Fruit fly (Drosophila melanogaster) whole organism, embryonic: ENCODE results near the gene Nf-YA.

Experiments used
- Aef1 ChIP-seq: fragments of 200-800 bp; sonication (Bioruptor generic); IDR thresholded peaks from 3 replicates; pipeline ENCODE4 v1.3.6; 2022; ENCODE audit warnings: missing biosample characterization, missing genetic modification characterization
- Asciz ChIP-seq: fragments of 200-800 bp; sonication (Bioruptor generic); optimal IDR thresholded peaks from 2 replicates; lab custom pipeline; 2017; ENCODE audit warnings: missing biosample characterization, mild to moderate bottlenecking, missing genetic modification characterization, missing genetic modification reagents
- CG10565 ChIP-seq: fragments of 200-800 bp; sonication (Bioruptor generic); optimal IDR thresholded peaks from 3 replicates; lab custom pipeline; 2016; ENCODE audit warnings: missing biosample characterization, mild to moderate bottlenecking, missing genetic modification characterization
- CG10959 ChIP-seq: fragments of 200-800 bp; sonication (Bioruptor generic); IDR thresholded peaks from 2 replicates; pipeline ENCODE4 v1.3.6; 2022; ENCODE audit warnings: missing biosample characterization, missing genetic modification characterization
- CG11093 ChIP-seq: fragments of 200-800 bp; sonication (Bioruptor generic); IDR thresholded peaks from 3 replicates; pipeline ENCODE4 v1.3.6; 2022; ENCODE audit warnings: missing biosample characterization, missing genetic modification characterization
- CG12071 ChIP-seq: fragments of 200-800 bp; sonication (Bioruptor generic); optimal IDR thresholded peaks from 3 replicates; lab custom pipeline; 2018; ENCODE audit warnings: missing biosample characterization, mild to moderate bottlenecking, missing genetic modification characterization
- CG12744 ChIP-seq: fragments of 200-800 bp; sonication (Bioruptor generic); optimal IDR thresholded peaks from 2 replicates; lab custom pipeline; 2016; ENCODE audit warnings: missing biosample characterization, missing genetic modification characterization
- CG13287 ChIP-seq: fragments of 200-800 bp; sonication (Bioruptor generic); IDR thresholded peaks from 2 replicates; pipeline ENCODE4 v1.3.6; 2022; ENCODE audit warnings: missing biosample characterization, missing genetic modification characterization; ENCODE audit not compliant: partially characterized antibody
- CG14050 ChIP-seq: fragments of 200-800 bp; sonication (Bioruptor generic); IDR thresholded peaks from 3 replicates; pipeline ENCODE4 v1.3.6; 2022; ENCODE audit warnings: missing biosample characterization, missing genetic modification characterization
- CG14667 ChIP-seq: fragments of 200-800 bp; sonication (Bioruptor generic); IDR thresholded peaks from 2 replicates; pipeline ENCODE4 v1.3.6; 2022; ENCODE audit warnings: missing biosample characterization, missing genetic modification characterization
- CG15479 ChIP-seq: fragments of 200-800 bp; sonication (Bioruptor generic); optimal IDR thresholded peaks from 3 replicates; lab custom pipeline; 2019; ENCODE audit warnings: missing biosample characterization, mild to moderate bottlenecking, missing genetic modification characterization, moderate library complexity
- CG1792 ChIP-seq: fragments of 200-800 bp; sonication (Bioruptor generic); optimal IDR thresholded peaks from 2 replicates; lab custom pipeline; 2016; ENCODE audit warnings: missing biosample characterization, missing genetic modification characterization
- CG30020 ChIP-seq: fragments of 200-800 bp; optimal IDR thresholded peaks from 2 replicates; lab custom pipeline; 2019; ENCODE audit warnings: missing biosample characterization, mild to moderate bottlenecking, missing genetic modification characterization, moderate library complexity
- CG33557 ChIP-seq: fragments of 200-800 bp; sonication (Bioruptor generic); optimal IDR thresholded peaks from 2 replicates; lab custom pipeline; 2019; ENCODE audit warnings: missing biosample characterization, mild to moderate bottlenecking, missing genetic modification characterization, moderate library complexity
- CG34376 ChIP-seq: fragments of 200-800 bp; sonication (Bioruptor generic); optimal IDR thresholded peaks from 2 replicates; lab custom pipeline; 2018; ENCODE audit warnings: missing biosample characterization, mild to moderate bottlenecking, missing genetic modification characterization
- CG4617 ChIP-seq: fragments of 200-800 bp; sonication (Bioruptor generic); optimal IDR thresholded peaks from 3 replicates; lab custom pipeline; 2016; ENCODE audit warnings: missing biosample characterization, missing genetic modification characterization, borderline replicate concordance
- CG4707 ChIP-seq: fragments of 200-800 bp; sonication (Bioruptor generic); optimal IDR thresholded peaks from 2 replicates; lab custom pipeline; 2018; ENCODE audit warnings: missing biosample characterization, mild to moderate bottlenecking, missing genetic modification characterization, moderate library complexity
- CG4730 ChIP-seq: fragments of 200-800 bp; sonication (Bioruptor generic); IDR thresholded peaks from 2 replicates; pipeline ENCODE4 v1.3.6; 2022; ENCODE audit warnings: missing biosample characterization, missing genetic modification characterization
- CG5180 ChIP-seq: fragments of 200-800 bp; sonication (Bioruptor generic); optimal IDR thresholded peaks from 3 replicates; lab custom pipeline; 2017; ENCODE audit warnings: missing biosample characterization, missing genetic modification characterization, mild to moderate bottlenecking, moderate library complexity, missing genetic modification reagents
- CG6689 ChIP-seq: fragments of 200-800 bp; sonication (Bioruptor generic); IDR thresholded peaks from 2 replicates; pipeline ENCODE4 v1.3.6; 2022; ENCODE audit warnings: missing biosample characterization, missing genetic modification characterization
- CG7745 ChIP-seq: fragments of 200-800 bp; sonication (Bioruptor generic); optimal IDR thresholded peaks from 2 replicates; lab custom pipeline; 2018; ENCODE audit warnings: missing biosample characterization, mild to moderate bottlenecking, missing genetic modification characterization, moderate library complexity
- CG7963 ChIP-seq: fragments of 200-800 bp; sonication (Bioruptor generic); IDR thresholded peaks from 3 replicates; pipeline ENCODE4 v1.3.6; 2022; ENCODE audit warnings: missing biosample characterization, missing genetic modification characterization; ENCODE audit not compliant: partially characterized antibody
- Dip3 ChIP-seq: fragments of 200-800 bp; sonication (Bioruptor generic); optimal IDR thresholded peaks from 3 replicates; lab custom pipeline; 2016; ENCODE audit warnings: missing biosample characterization, missing genetic modification characterization
- Eip74EF ChIP-seq, 2 experiments: fragments of 200-800 bp in 1 of 2; fragments of >200 bp in 1 of 2; sonication (Bioruptor generic) in 1 of 2; optimal IDR thresholded peaks; 2 replicates each; lab custom pipeline; 2017 to 2019; ENCODE audit warnings: missing biosample characterization in 2 of 2, missing genetic modification characterization in 2 of 2, mild to moderate bottlenecking in 1 of 2, moderate library complexity in 1 of 2
- H15 ChIP-seq: fragments of 200-800 bp; sonication (Bioruptor generic); IDR thresholded peaks from 3 replicates; pipeline ENCODE4 v1.3.6; 2022; ENCODE audit warnings: missing biosample characterization, missing genetic modification characterization
- HLHmδ ChIP-seq: fragments of 200-800 bp; sonication (Bioruptor generic); optimal IDR thresholded peaks from 2 replicates; lab custom pipeline; 2018; ENCODE audit warnings: missing biosample characterization, mild to moderate bottlenecking, missing genetic modification characterization, moderate library complexity
- Hand ChIP-seq: fragments of 200-800 bp; sonication (Bioruptor generic); optimal IDR thresholded peaks from 2 replicates; lab custom pipeline; 2017; ENCODE audit warnings: mild to moderate bottlenecking, missing biosample characterization, missing genetic modification reagents, missing genetic modification characterization
- Meics ChIP-seq: fragments of 200-800 bp; sonication (Bioruptor generic); optimal IDR thresholded peaks from 2 replicates; lab custom pipeline; 2017; ENCODE audit warnings: missing biosample characterization, mild to moderate bottlenecking, missing genetic modification characterization
- Side ChIP-seq: fragments of 200-800 bp; sonication (Bioruptor generic); optimal IDR thresholded peaks from 2 replicates; lab custom pipeline; 2016; ENCODE audit warnings: missing biosample characterization, missing genetic modification characterization
- Usf ChIP-seq: fragments of 200-800 bp; sonication (Bioruptor generic); optimal IDR thresholded peaks from 2 replicates; lab custom pipeline; 2017; ENCODE audit warnings: missing genotype, missing biosample characterization, missing genetic modification characterization
- ab ChIP-seq: fragments of 200-800 bp; sonication (Bioruptor generic); optimal IDR thresholded peaks from 2 replicates; lab custom pipeline; 2016; ENCODE audit warnings: missing biosample characterization, missing genetic modification characterization
- ase ChIP-seq: fragments of 200-800 bp; sonication (Bioruptor generic); IDR thresholded peaks from 3 replicates; pipeline ENCODE4 v1.3.6; 2022; ENCODE audit warnings: missing biosample characterization, missing genetic modification characterization
- ash1 ChIP-seq: fragments of 200-800 bp; sonication (Bioruptor generic); optimal IDR thresholded peaks from 2 replicates; lab custom pipeline; 2018; ENCODE audit warnings: missing biosample characterization, mild to moderate bottlenecking, missing genetic modification characterization
- cad ChIP-seq: fragments of >200 bp; optimal IDR thresholded peaks from 2 replicates; lab custom pipeline; 2017; ENCODE audit warnings: missing biosample characterization, missing genetic modification characterization
- crol ChIP-seq: fragments of 200-800 bp; sonication (Bioruptor generic); IDR thresholded peaks from 2 replicates; pipeline ENCODE4 v1.3.6; 2022; ENCODE audit warnings: missing biosample characterization, missing genetic modification characterization
- exex ChIP-seq: fragments of 200-800 bp; sonication (Bioruptor generic); optimal IDR thresholded peaks from 4 replicates; lab custom pipeline; 2018; ENCODE audit warnings: missing biosample characterization, mild to moderate bottlenecking, missing genetic modification characterization, moderate library complexity
- h ChIP-seq: fragments of >200 bp; optimal IDR thresholded peaks from 2 replicates; lab custom pipeline; 2017
- lov ChIP-seq, 2 experiments: fragments of 200-800 bp in 1 of 2; fragments of >200 bp in 1 of 2; sonication (Bioruptor generic) in 1 of 2; IDR thresholded peaks in 1 of 2; optimal IDR thresholded peaks in 1 of 2; 2 replicates in 1 of 2; 3 replicates in 1 of 2; pipeline versions ENCODE4 v1.3.6 to Lab custom; 2017 to 2022; ENCODE audit warnings: missing biosample characterization in 1 of 2, missing genetic modification characterization in 1 of 2
- mam ChIP-seq: fragments of 200-800 bp; sonication (Bioruptor generic); optimal IDR thresholded peaks from 3 replicates; lab custom pipeline; 2016; ENCODE audit warnings: missing biosample characterization, missing genetic modification characterization
- nom ChIP-seq: fragments of 200-800 bp; sonication (Bioruptor generic); optimal IDR thresholded peaks from 2 replicates; lab custom pipeline; 2017; ENCODE audit warnings: missing biosample characterization, missing genetic modification characterization, mild to moderate bottlenecking, moderate library complexity, missing genetic modification reagents
- prd ChIP-seq, 3 experiments: fragments of >200 bp in 2 of 3; fragments of 200-800 bp in 1 of 3; sonication (Bioruptor generic) in 1 of 3; optimal IDR thresholded peaks in 2 of 3; IDR thresholded peaks in 1 of 3; 2 replicates in 2 of 3; 3 replicates in 1 of 3; pipeline versions ENCODE4 v1.3.6 to Lab custom; 2017 to 2022; ENCODE audit warnings: missing biosample characterization in 1 of 3, missing genetic modification characterization in 1 of 3
- sc ChIP-seq, 3 experiments: fragments of >200 bp in 2 of 3; fragments of 200-800 bp in 1 of 3; sonication (Bioruptor generic) in 1 of 3; optimal IDR thresholded peaks; 2 replicates in 2 of 3; 3 replicates in 1 of 3; lab custom pipeline; 2017; ENCODE audit warnings: mild to moderate bottlenecking in 1 of 3, missing biosample characterization in 1 of 3, missing genetic modification characterization in 1 of 3, missing genetic modification reagents in 1 of 3
- sens ChIP-seq: fragments of 200-800 bp; sonication (Bioruptor generic); peaks from one replicate; lab custom pipeline; 2016; ENCODE audit warnings: missing biosample characterization, missing genetic modification characterization
- shn ChIP-seq: fragments of 200-800 bp; sonication (Bioruptor generic); optimal IDR thresholded peaks from 3 replicates; lab custom pipeline; 2016; ENCODE audit warnings: missing biosample characterization, missing genetic modification characterization
- tgo ChIP-seq: fragments of 200-800 bp; sonication (Bioruptor generic); IDR thresholded peaks from 3 replicates; pipeline ENCODE4 v1.3.6; 2022; ENCODE audit warnings: missing biosample characterization, missing genetic modification characterization
- unpg ChIP-seq: fragments of 200-800 bp; sonication (Bioruptor generic); optimal IDR thresholded peaks from 3 replicates; lab custom pipeline; 2018; ENCODE audit warnings: missing biosample characterization, mild to moderate bottlenecking, missing genetic modification characterization, moderate library complexity
- wdn ChIP-seq: fragments of 200-800 bp; sonication (Bioruptor generic); IDR thresholded peaks from 2 replicates; pipeline ENCODE4 v1.3.6; 2022; ENCODE audit warnings: missing biosample characterization, missing genetic modification characterization
- zfh2 ChIP-seq: fragments of 200-800 bp; sonication (Bioruptor generic); optimal IDR thresholded peaks from 2 replicates; lab custom pipeline; 2016; ENCODE audit warnings: missing biosample characterization, missing genetic modification characterization

Gene Nf-YA

DNA sequence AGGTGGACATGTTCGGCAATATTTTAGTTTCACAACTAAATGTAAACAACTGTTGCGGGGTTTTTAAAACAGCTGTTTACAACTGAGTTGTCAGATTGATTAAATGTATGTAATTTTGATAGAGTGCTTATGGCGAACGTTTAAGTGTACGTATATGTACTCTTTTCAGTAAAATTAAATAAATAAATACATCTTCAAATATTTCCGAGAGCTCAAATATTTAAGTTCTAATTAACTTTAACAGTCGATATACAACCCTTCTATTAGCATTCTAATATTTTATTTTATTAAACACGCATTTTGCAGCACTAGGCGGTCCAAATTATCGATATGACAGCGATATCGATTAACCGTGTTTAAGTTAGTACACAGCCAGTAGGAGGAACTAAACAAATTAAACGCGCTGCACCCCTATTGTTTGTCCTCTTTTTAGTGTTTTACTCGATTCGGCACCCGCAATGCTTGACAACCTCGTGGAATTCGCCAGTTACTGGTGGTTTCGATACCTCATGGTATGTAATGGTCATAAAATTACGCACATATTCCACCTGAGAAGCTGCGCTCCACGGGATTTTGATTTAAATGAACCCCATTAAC, 9.6 kb upstream of the Nf-YA start, which contains the start of the genes CG3448 and ghi (continued):
- TF ChIP-seq CG33557 (GFP tag; lab: Kevin White, UChicago) (no peak), CG10565 (GFP tag; lab: Kevin White, UChicago) (no peak), CG4617 (peak; percentile 50), Usf (GFP tag; lab: Kevin White, UChicago) (no peak), nom (peak; percentile 46), CG12744 (GFP tag; lab: Kevin White, UChicago) (peak; percentile 23), crol (GFP tag; lab: Robert Waterston, UW) (no peak), wdn (GFP tag; lab: Robert Waterston, UW) (no peak), mam (peak; percentile 59), prd (optimal IDR thresholded peaks at IDR 0.05; lab: Kevin White, UChicago) (no peak), prd (GFP tag; IDR thresholded peaks at IDR 0.05; lab: Robert Waterston, UW) (peak; percentile 58; the same call in 2 of the 3 replicates), unpg (GFP tag; lab: Kevin White, UChicago) (peak; percentile 62), HLHmδ (GFP tag; lab: Kevin White, UChicago) (no peak), CG6689 (peak; percentile 74), sc (optimal IDR thresholded peaks at IDR 0.05; lab: Kevin White, UChicago) (no peak), sc (GFP tag; optimal IDR thresholded peaks at IDR 0.05; lab: Kevin White, UChicago) (no peak), Dip3 (GFP tag; lab: Kevin White, UChicago) (peak; percentile 28), CG34376 (peak; percentile 61), Side (GFP tag; lab: Kevin White, UChicago) (peak; percentile 26), CG4707 (GFP tag; lab: Kevin White, UChicago) (no peak), sens (GFP tag; lab: Kevin White, UChicago) (peak; percentile 93), ash1 (GFP tag; lab: Kevin White, UChicago) (no peak), CG13287 (GFP tag; lab: Robert Waterston, UW) (peak; percentile 83), CG30020 (tag; lab: Kevin White, UChicago) (peak; percentile 41), h (lab: Kevin White, UChicago) (no peak), CG4730 (GFP tag; lab: Robert Waterston, UW) (0 out of 2 replicates have a peak, but pooled peaks have one; percentile 41), exex (peak; percentile 56), CG1792 (GFP tag; lab: Kevin White, UChicago) (no peak), Asciz (GFP tag; lab: Kevin White, UChicago) (peak; percentile 18), shn (GFP tag; lab: Kevin White, UChicago) (no peak), zfh2 (GFP tag; lab: Kevin White, UChicago) (peak; percentile 67), CG14667 (GFP tag; lab: Robert Waterston, UW) (no peak), Eip74EF (GFP tag; optimal IDR thresholded peaks at IDR 0.05; lab: Kevin White, UChicago) (peak; percentile 1 to 54), Meics (peak; percentile 52), CG7745 (tag; lab: Kevin White, UChicago) (no peak), CG15479 (no peak), CG12071 (GFP tag; lab: Kevin White, UChicago) (no peak), CG5180 (GFP tag; lab: Kevin White, UChicago) (no peak), cad (peak; percentile 31), Aef1 (peak; percentile 58), CG10959 (GFP tag; lab: Robert Waterston, UW) (no peak), tgo (GFP tag; lab: Robert Waterston, UW) (no peak), ase (GFP tag; lab: Robert Waterston, UW) (no peak), Hand (GFP tag; lab: Kevin White, UChicago) (no peak), CG11093 (GFP tag; lab: Robert Waterston, UW) (no peak), H15 (GFP tag; lab: Robert Waterston, UW) (peak; percentile 55; the same call in 1 of the 3 replicates), lov (optimal IDR thresholded peaks at IDR 0.05; lab: Kevin White, UChicago) (no peak), lov (GFP tag; IDR thresholded peaks at IDR 0.05; lab: Robert Waterston, UW) (no peak), ab (no peak), CG14050 (no peak), CG7963 (GFP tag; lab: Robert Waterston, UW) (peak; percentile 69)
